In the genomic region with DNA sequence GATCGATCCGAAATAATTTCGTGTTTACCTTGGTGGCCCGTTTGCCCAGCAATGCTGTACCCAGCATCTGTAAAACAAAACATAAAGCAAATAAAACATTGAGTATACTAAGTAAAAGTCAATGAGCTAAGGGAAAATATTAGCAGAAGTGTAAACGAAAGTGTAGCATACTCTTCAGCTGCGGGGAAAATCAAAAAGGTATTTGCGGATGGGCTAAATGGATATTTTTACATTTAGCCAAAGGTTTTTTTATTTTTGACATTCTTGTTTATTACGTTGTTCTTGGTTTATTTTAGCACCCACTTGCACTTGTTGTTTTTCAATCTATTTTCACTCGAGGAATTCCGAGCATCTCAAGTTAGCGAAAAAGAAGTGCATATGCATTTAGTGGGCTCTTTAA, we compare ENCODE assay signal across 1 fruit fly cellular context.
TF ChIP-seq lines count a peak whose summit lies in the region.

No protein-coding gene starts in this region.

TF ChIP-seq in whole organism, embryonic, 481 proteins besides CTCF, POLR2A, EP300 and RAD21 (continued from another document):
- TF ChIP-seq CG17359 (tag; optimal IDR thresholded peaks at IDR 0.05; lab: Kevin White, UChicago) (peak; percentile 2), fru (optimal IDR thresholded peaks at IDR 0.05; lab: Kevin White, UChicago) (no peak), row (GFP tag; IDR thresholded peaks at IDR 0.05; lab: Robert Waterston, UW) (no peak), CG17385 (GFP tag; optimal IDR thresholded peaks at IDR 0.05; lab: Kevin White, UChicago) (no peak), exex (tag; optimal IDR thresholded peaks at IDR 0.05; lab: Kevin White, UChicago) (no peak), unpg (GFP tag; optimal IDR thresholded peaks at IDR 0.05; lab: Kevin White, UChicago) (no peak), CG7271 (tag; optimal IDR thresholded peaks at IDR 0.05; lab: Kevin White, UChicago) (no peak), CG17361 (GFP tag; IDR thresholded peaks at IDR 0.05; lab: Robert Waterston, UW) (no peak), CG6272 (GFP tag; IDR thresholded peaks at IDR 0.05; lab: Robert Waterston, UW) (no peak), ci (GFP tag; IDR thresholded peaks at IDR 0.05; lab: Robert Waterston, UW) (0 out of 3 replicates have a peak, but pooled peaks have one; percentile 43), CG15073 (GFP tag; optimal IDR thresholded peaks at IDR 0.05; lab: Kevin White, UChicago) (no peak), Blimp-1 (GFP tag; optimal IDR thresholded peaks at IDR 0.05; lab: Kevin White, UChicago) (peak; percentile 29), CG32772 (GFP tag; IDR thresholded peaks at IDR 0.05; lab: Robert Waterston, UW) (no peak), CG2116 (GFP tag; optimal IDR thresholded peaks at IDR 0.05; lab: Kevin White, UChicago) (no peak), esg (GFP tag; conservative IDR thresholded peaks at IDR 0.05; lab: Robert Waterston, UW) (no peak), CG4730 (GFP tag; IDR thresholded peaks at IDR 0.05; lab: Robert Waterston, UW) (no peak), shn (GFP tag; optimal IDR thresholded peaks at IDR 0.05; lab: Kevin White, UChicago) (no peak), CG31224 (GFP tag; IDR thresholded peaks at IDR 0.05; lab: Robert Waterston, UW) (no peak), CG13287 (GFP tag; IDR thresholded peaks at IDR 0.05; lab: Robert Waterston, UW; ENCODE audit: partially characterized antibody) (no peak), CG7357 (GFP tag; IDR thresholded peaks at IDR 0.05; lab: Robert Waterston, UW) (no peak), CG1529 (GFP tag; optimal IDR thresholded peaks at IDR 0.05; lab: Kevin White, UChicago) (no peak), CG31365 (tag; optimal IDR thresholded peaks at IDR 0.05; lab: Kevin White, UChicago) (no peak), Eip74EF (GFP tag; optimal IDR thresholded peaks at IDR 0.05; lab: Kevin White, UChicago) (no peak), Max (GFP tag; optimal IDR thresholded peaks at IDR 0.05; lab: Kevin White, UChicago) (no peak), CG6813 (GFP tag; optimal IDR thresholded peaks at IDR 0.05; lab: Kevin White, UChicago) (no peak), CG4854 (GFP tag; optimal IDR thresholded peaks at IDR 0.05; lab: Kevin White, UChicago) (no peak), Asciz (GFP tag; optimal IDR thresholded peaks at IDR 0.05; lab: Kevin White, UChicago) (peak; percentile 8), CG3281 (GFP tag; optimal IDR thresholded peaks at IDR 0.05; lab: Kevin White, UChicago) (no peak), CG8281 (tag; optimal IDR thresholded peaks at IDR 0.05; lab: Kevin White, UChicago) (no peak), CoRest (tag; optimal IDR thresholded peaks at IDR 0.05; lab: Kevin White, UChicago) (no peak), CG9609 (GFP tag; optimal IDR thresholded peaks at IDR 0.05; lab: Kevin White, UChicago) (no peak), Opbp (GFP tag; IDR thresholded peaks at IDR 0.05; lab: Robert Waterston, UW; ENCODE audit: partially characterized antibody) (no peak), CG3995 (GFP tag; optimal IDR thresholded peaks at IDR 0.05; lab: Kevin White, UChicago) (no peak), cwo (GFP tag; optimal IDR thresholded peaks at IDR 0.05; lab: Kevin White, UChicago) (no peak), fd102C (GFP tag; optimal IDR thresholded peaks at IDR 0.05; lab: Kevin White, UChicago) (no peak), ATbp (GFP tag; optimal IDR thresholded peaks at IDR 0.05; lab: Kevin White, UChicago) (peak; percentile 26), Ets65A (GFP tag; lab: Kevin White, UChicago) (no peak), Adf1 (GFP tag; IDR thresholded peaks at IDR 0.05; lab: Robert Waterston, UW) (no peak), CG12219 (GFP tag; optimal IDR thresholded peaks at IDR 0.05; lab: Kevin White, UChicago) (no peak), wdn (GFP tag; IDR thresholded peaks at IDR 0.05; lab: Robert Waterston, UW) (no peak), CG2199 (GFP tag; IDR thresholded peaks at IDR 0.05; lab: Robert Waterston, UW) (peak; percentile 79; the same call in 1 of the 3 replicates), seq (GFP tag; IDR thresholded peaks at IDR 0.05; lab: Robert Waterston, UW) (no peak), ash1 (GFP tag; optimal IDR thresholded peaks at IDR 0.05; lab: Kevin White, UChicago) (no peak), tio (GFP tag; optimal IDR thresholded peaks at IDR 0.05; lab: Kevin White, UChicago) (peak; percentile 37), Dll (GFP tag; IDR thresholded peaks at IDR 0.05; lab: Robert Waterston, UW; ENCODE audit: partially characterized antibody) (no peak), CG11696 (GFP tag; IDR thresholded peaks at IDR 0.05; lab: Robert Waterston, UW) (no peak), HHEX (GFP tag; optimal IDR thresholded peaks at IDR 0.05; lab: Kevin White, UChicago) (no peak), Doc2 (GFP tag; IDR thresholded peaks at IDR 0.05; lab: Robert Waterston, UW) (no peak), Nf-YC (tag; optimal IDR thresholded peaks at IDR 0.05; lab: Kevin White, UChicago) (no peak), CG15514 (GFP tag; optimal IDR thresholded peaks at IDR 0.05; lab: Kevin White, UChicago) (no peak), CG12071 (GFP tag; optimal IDR thresholded peaks at IDR 0.05; lab: Kevin White, UChicago) (no peak), pum (GFP tag; optimal IDR thresholded peaks at IDR 0.05; lab: Kevin White, UChicago) (no peak), danr (GFP tag; IDR thresholded peaks at IDR 0.05; lab: Robert Waterston, UW) (no peak), BtbVII (GFP tag; optimal IDR thresholded peaks at IDR 0.05; lab: Kevin White, UChicago) (peak; percentile 29), gem (tag; optimal IDR thresholded peaks at IDR 0.05; lab: Kevin White, UChicago) (no peak), CG3065 (GFP tag; optimal IDR thresholded peaks at IDR 0.05; lab: Kevin White, UChicago) (no peak), cato (GFP tag; optimal IDR thresholded peaks at IDR 0.05; lab: Kevin White, UChicago; ENCODE audit: borderline replicate concordance) (no peak), ems (GFP tag; optimal IDR thresholded peaks at IDR 0.05; lab: Kevin White, UChicago) (no peak), crp (GFP tag; optimal IDR thresholded peaks at IDR 0.05; lab: Kevin White, UChicago) (no peak), CG18599 (GFP tag; optimal IDR thresholded peaks at IDR 0.05; lab: Kevin White, UChicago) (no peak), insv (GFP tag; optimal IDR thresholded peaks at IDR 0.05; lab: Kevin White, UChicago) (no peak), zfh2 (GFP tag; optimal IDR thresholded peaks at IDR 0.05; lab: Kevin White, UChicago) (no peak), bsh (GFP tag; optimal IDR thresholded peaks at IDR 0.05; lab: Kevin White, UChicago) (peak in 1 of 2 experiments; percentile 18), CG16813 (GFP tag; IDR thresholded peaks at IDR 0.05; lab: Robert Waterston, UW; ENCODE audit: partially characterized antibody) (no peak), CG9437 (GFP tag; optimal IDR thresholded peaks at IDR 0.05; lab: Kevin White, UChicago) (peak; percentile 15), abd-A (tag; optimal IDR thresholded peaks at IDR 0.05; lab: Kevin White, UChicago) (no peak), Awh (GFP tag; IDR thresholded peaks at IDR 0.05; lab: Robert Waterston, UW) (no peak), ro (GFP tag; IDR thresholded peaks at IDR 0.05; lab: Robert Waterston, UW) (no peak), bowl (GFP tag; IDR thresholded peaks at IDR 0.05; lab: Robert Waterston, UW) (no peak), CG32532 (GFP tag; IDR thresholded peaks at IDR 0.05; lab: Robert Waterston, UW) (no peak), ERR (GFP tag; optimal IDR thresholded peaks at IDR 0.05; lab: Kevin White, UChicago) (no peak), Oaz (GFP tag; IDR thresholded peaks at IDR 0.05; lab: Robert Waterston, UW) (no peak), nau (GFP tag; optimal IDR thresholded peaks at IDR 0.05; lab: Kevin White, UChicago) (no peak), CG10267 (tag; optimal IDR thresholded peaks at IDR 0.05; lab: Kevin White, UChicago) (no peak), PHDP (tag; optimal IDR thresholded peaks at IDR 0.05; lab: Kevin White, UChicago) (peak; percentile 20), BEAF-32 (GFP tag; optimal IDR thresholded peaks at IDR 0.05; lab: Kevin White, UChicago) (no peak), D19A (tag; optimal IDR thresholded peaks at IDR 0.05; lab: Kevin White, UChicago) (no peak), Taf1 (GFP tag; IDR thresholded peaks at IDR 0.05; lab: Robert Waterston, UW) (no peak), Neu2 (GFP tag; optimal IDR thresholded peaks at IDR 0.05; lab: Kevin White, UChicago; ENCODE audit: borderline replicate concordance) (no peak), CG31441 (GFP tag; IDR thresholded peaks at IDR 0.05; lab: Robert Waterston, UW) (no peak), hbn (GFP tag; IDR thresholded peaks at IDR 0.05; lab: Robert Waterston, UW; ENCODE audit: partially characterized antibody) (no peak), CG10366 (GFP tag; IDR thresholded peaks at IDR 0.05; lab: Robert Waterston, UW) (no peak), Side (GFP tag; optimal IDR thresholded peaks at IDR 0.05; lab: Kevin White, UChicago) (no peak), CG12659 (GFP tag; optimal IDR thresholded peaks at IDR 0.05; lab: Kevin White, UChicago) (peak; percentile 26), CG17568 (GFP tag; optimal IDR thresholded peaks at IDR 0.05; lab: Kevin White, UChicago) (peak; percentile 16), bab2 (GFP tag; optimal IDR thresholded peaks at IDR 0.05; lab: Kevin White, UChicago) (no peak), sima (GFP tag; optimal IDR thresholded peaks at IDR 0.05; lab: Kevin White, UChicago) (no peak), CG9817 (tag; optimal IDR thresholded peaks at IDR 0.05; lab: Kevin White, UChicago) (no peak), CG17912 (GFP tag; optimal IDR thresholded peaks at IDR 0.05; lab: Kevin White, UChicago) (no peak), mld (GFP tag; IDR thresholded peaks at IDR 0.05; lab: Robert Waterston, UW; ENCODE audit: partially characterized antibody) (no peak), CG14710 (tag; optimal IDR thresholded peaks at IDR 0.05; lab: Kevin White, UChicago) (no peak), fd64A (GFP tag; optimal IDR thresholded peaks at IDR 0.05; lab: Kevin White, UChicago) (no peak), HLH4C (GFP tag; IDR thresholded peaks at IDR 0.05; lab: Robert Waterston, UW; ENCODE audit: partially characterized antibody) (0 out of 3 replicates have a peak, but pooled peaks have one; percentile 33), sim (GFP tag; IDR thresholded peaks at IDR 0.05; lab: Robert Waterston, UW) (no peak), CG11247 (GFP tag; IDR thresholded peaks at IDR 0.05; lab: Robert Waterston, UW) (no peak), tin (GFP tag; optimal IDR thresholded peaks at IDR 0.05; lab: Kevin White, UChicago) (no peak), CG6683 (GFP tag; optimal IDR thresholded peaks at IDR 0.05; lab: Kevin White, UChicago) (no peak), CG12236 (GFP tag; optimal IDR thresholded peaks at IDR 0.05; lab: Kevin White, UChicago) (no peak), Mes4 (GFP tag; optimal IDR thresholded peaks at IDR 0.05; lab: Kevin White, UChicago) (no peak), sens (GFP tag; lab: Kevin White, UChicago) (peak; percentile 84), Dek (tag; optimal IDR thresholded peaks at IDR 0.05; lab: Kevin White, UChicago) (no peak), slou (GFP tag; optimal IDR thresholded peaks at IDR 0.05; lab: Kevin White, UChicago) (no peak), run (tag; optimal IDR thresholded peaks at IDR 0.05; lab: Kevin White, UChicago) (no peak), CG11560 (tag; IDR thresholded peaks at IDR 0.05; lab: Robert Waterston, UW) (no peak), NK7.1 (GFP tag; optimal IDR thresholded peaks at IDR 0.05; lab: Kevin White, UChicago) (no peak), Doc3 (GFP tag; IDR thresholded peaks at IDR 0.05; lab: Robert Waterston, UW; ENCODE audit: partially characterized antibody) (no peak), ftz-f1 (GFP tag; optimal IDR thresholded peaks at IDR 0.05; lab: Kevin White, UChicago) (no peak), CG1792 (GFP tag; optimal IDR thresholded peaks at IDR 0.05; lab: Kevin White, UChicago) (no peak), Meics (GFP tag; optimal IDR thresholded peaks at IDR 0.05; lab: Kevin White, UChicago) (no peak), CG7839 (tag; optimal IDR thresholded peaks at IDR 0.05; lab: Kevin White, UChicago) (no peak)
TF ChIP-seq in whole organism, embryonic: peak in this region for 16.
